Fruit fly (Drosophila melanogaster): ENCODE measurements around the gene Kah.

Gene Kah

DNA sequence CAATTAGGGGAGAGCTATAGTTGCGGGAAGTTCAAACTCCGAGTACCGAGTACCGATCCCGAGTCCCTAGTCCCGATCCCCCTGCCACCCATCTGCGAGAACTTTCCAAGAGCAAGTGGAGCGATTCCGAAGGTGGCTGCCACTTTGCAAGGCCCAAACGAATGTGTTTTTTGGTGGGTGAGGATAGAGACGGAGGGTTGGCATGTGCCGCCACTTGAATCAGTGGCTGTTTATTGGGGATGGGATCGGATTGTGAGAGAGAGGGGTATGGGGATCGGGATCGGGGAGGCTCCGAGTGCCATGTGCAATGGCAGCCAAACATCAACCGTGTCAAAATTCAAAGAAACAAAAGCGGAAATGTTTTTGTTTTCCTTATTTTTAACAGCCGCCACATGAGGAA is 3.2 kb upstream of the Kah start:
- TF ChIP-seq Crg-1 (GFP tag; optimal IDR thresholded peaks at IDR 0.05) (no peak), cnc (optimal IDR thresholded peaks at IDR 0.05) (no peak), toe (GFP tag; optimal IDR thresholded peaks at IDR 0.05) (no peak), CG11617 (GFP tag; optimal IDR thresholded peaks at IDR 0.05) (no peak), CG7045 (GFP tag; optimal IDR thresholded peaks at IDR 0.05) (no peak), CG7101 (tag; optimal IDR thresholded peaks at IDR 0.05) (no peak), pad (GFP tag; optimal IDR thresholded peaks at IDR 0.05) (no peak), tj (GFP tag; optimal IDR thresholded peaks at IDR 0.05) (no peak), kay (GFP tag; ENCODE audit: borderline replicate concordance) (no peak), ovo (GFP tag; optimal IDR thresholded peaks at IDR 0.05) (no peak)

DNA sequence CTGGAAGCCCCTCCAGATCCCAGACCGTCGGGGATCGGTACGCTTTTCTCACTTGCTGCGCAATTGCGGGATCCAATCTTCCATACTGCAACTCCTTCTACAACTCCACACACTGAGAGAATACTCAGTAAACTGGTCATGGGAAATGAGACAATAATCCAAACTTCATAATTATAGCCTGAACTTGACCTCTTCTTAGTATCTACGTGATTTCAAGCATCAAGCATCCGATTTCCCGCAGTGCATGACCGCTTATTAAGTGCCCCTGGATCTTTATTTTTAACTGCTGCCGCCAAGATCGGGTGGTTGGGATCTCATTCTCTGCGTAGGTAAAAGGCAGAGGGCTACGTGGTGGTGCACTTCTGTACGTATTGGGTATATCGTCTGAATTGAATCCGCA is 2.3 kb upstream of the Kah start:
- TF ChIP-seq tj (GFP tag; optimal IDR thresholded peaks at IDR 0.05) (no peak), CG1620 (GFP tag; optimal IDR thresholded peaks at IDR 0.05) (no peak), kay (GFP tag; ENCODE audit: borderline replicate concordance) (no peak), CG5204 (GFP tag; optimal IDR thresholded peaks at IDR 0.05) (no peak), Clk (GFP tag; optimal IDR thresholded peaks at IDR 0.05) (no peak), cic (GFP tag; optimal IDR thresholded peaks at IDR 0.05) (no peak), CG11617 (GFP tag; optimal IDR thresholded peaks at IDR 0.05) (no peak)

dm6 chr3L:589290-590281 is 512 bp upstream of the Kah start:
- TF ChIP-seq Clk (GFP tag; optimal IDR thresholded peaks at IDR 0.05) = peak; percentile 4
- peak; percentile 44 for TF ChIP-seq CG33017 (tag; optimal IDR thresholded peaks at IDR 0.05)
- TF ChIP-seq Mnt (GFP tag; optimal IDR thresholded peaks at IDR 0.05) = peak; percentile 10
- no peak for TF ChIP-seq CG11617 (GFP tag; optimal IDR thresholded peaks at IDR 0.05)
- TF ChIP-seq Crg-1 (GFP tag; optimal IDR thresholded peaks at IDR 0.05) = no peak
- peak; percentile 35 for TF ChIP-seq CG1620 (GFP tag; optimal IDR thresholded peaks at IDR 0.05)
- peak; percentile 66 for TF ChIP-seq CG7101 (tag; optimal IDR thresholded peaks at IDR 0.05)
- TF ChIP-seq cnc (optimal IDR thresholded peaks at IDR 0.05) = no peak
- peak; percentile 40 for TF ChIP-seq CG7045 (GFP tag; optimal IDR thresholded peaks at IDR 0.05)
- no peak for TF ChIP-seq tj (GFP tag; optimal IDR thresholded peaks at IDR 0.05)
- TF ChIP-seq CG5204 (GFP tag; optimal IDR thresholded peaks at IDR 0.05) = no peak
- TF ChIP-seq cic (GFP tag; optimal IDR thresholded peaks at IDR 0.05) = no peak
- peak; percentile 66 for TF ChIP-seq Hr96 (GFP tag; optimal IDR thresholded peaks at IDR 0.05)
- TF ChIP-seq toe (GFP tag; optimal IDR thresholded peaks at IDR 0.05) = peak; percentile 60
- TF ChIP-seq kay (GFP tag; ENCODE audit: borderline replicate concordance) = no peak
- peak; percentile 28 for TF ChIP-seq CG14711 (tag; optimal IDR thresholded peaks at IDR 0.05)
- TF ChIP-seq CG12768 (GFP tag; optimal IDR thresholded peaks at IDR 0.05) = no peak
- TF ChIP-seq pad (GFP tag; optimal IDR thresholded peaks at IDR 0.05) = peak; percentile 19
- no peak for TF ChIP-seq bab1 (GFP tag; optimal IDR thresholded peaks at IDR 0.05)
- TF ChIP-seq ovo (GFP tag; optimal IDR thresholded peaks at IDR 0.05) = no peak

dm6 chr3L:587827-588226 is 1.2 kb downstream of the Kah start:
- no peak for TF ChIP-seq tj (GFP tag; optimal IDR thresholded peaks at IDR 0.05)
- no peak for TF ChIP-seq CG7045 (GFP tag; optimal IDR thresholded peaks at IDR 0.05)
- no peak for TF ChIP-seq Mnt (GFP tag; optimal IDR thresholded peaks at IDR 0.05)
- no peak for TF ChIP-seq CG5204 (GFP tag; optimal IDR thresholded peaks at IDR 0.05)
- no peak for TF ChIP-seq Clk (GFP tag; optimal IDR thresholded peaks at IDR 0.05)
- no peak for TF ChIP-seq CG7101 (tag; optimal IDR thresholded peaks at IDR 0.05)
- TF ChIP-seq pad (GFP tag; optimal IDR thresholded peaks at IDR 0.05) = no peak
- TF ChIP-seq cnc (optimal IDR thresholded peaks at IDR 0.05) = no peak
- TF ChIP-seq CG1620 (GFP tag; optimal IDR thresholded peaks at IDR 0.05) = no peak
- TF ChIP-seq Hr96 (GFP tag; optimal IDR thresholded peaks at IDR 0.05) = no peak
- TF ChIP-seq Crg-1 (GFP tag; optimal IDR thresholded peaks at IDR 0.05) = no peak
- TF ChIP-seq toe (GFP tag; optimal IDR thresholded peaks at IDR 0.05) = no peak
- no peak for TF ChIP-seq ovo (GFP tag; optimal IDR thresholded peaks at IDR 0.05)

- TF ChIP-seq CG11617 (GFP tag; optimal IDR thresholded peaks at IDR 0.05) (no peak), CG14711 (tag; optimal IDR thresholded peaks at IDR 0.05) (no peak)
Measured at dm6 chr3L:586582-587213, 2.4 kb downstream of the Kah start.

dm6 chr3L:581037-581436 is 8.0 kb downstream of the Kah start, which contains the start of gene Ppm1:
TSS of gene Ppm1 (plus strand) at chr3L:581337.
- TF ChIP-seq CG1620 (GFP tag; optimal IDR thresholded peaks at IDR 0.05) (no peak), Hr96 (GFP tag; optimal IDR thresholded peaks at IDR 0.05) (no peak), CG11617 (GFP tag; optimal IDR thresholded peaks at IDR 0.05) (no peak), tj (GFP tag; optimal IDR thresholded peaks at IDR 0.05) (no peak)

dm6 chr3L:572940-573339 is 16.1 kb downstream of the Kah start:
- no peak for TF ChIP-seq Crg-1 (GFP tag; optimal IDR thresholded peaks at IDR 0.05)
- no peak for TF ChIP-seq kay (GFP tag; ENCODE audit: borderline replicate concordance)
- TF ChIP-seq CG33017 (tag; optimal IDR thresholded peaks at IDR 0.05) = no peak
- no peak for TF ChIP-seq Mnt (GFP tag; optimal IDR thresholded peaks at IDR 0.05)
- no peak for TF ChIP-seq CG11617 (GFP tag; optimal IDR thresholded peaks at IDR 0.05)
- TF ChIP-seq CG7101 (tag; optimal IDR thresholded peaks at IDR 0.05) = no peak
- TF ChIP-seq Clk (GFP tag; optimal IDR thresholded peaks at IDR 0.05) = no peak
- TF ChIP-seq CG12768 (GFP tag; optimal IDR thresholded peaks at IDR 0.05) = no peak
- TF ChIP-seq CG1620 (GFP tag; optimal IDR thresholded peaks at IDR 0.05) = no peak
- TF ChIP-seq pad (GFP tag; optimal IDR thresholded peaks at IDR 0.05) = no peak
- no peak for TF ChIP-seq CG5204 (GFP tag; optimal IDR thresholded peaks at IDR 0.05)
- TF ChIP-seq bab1 (GFP tag; optimal IDR thresholded peaks at IDR 0.05) = no peak
- no peak for TF ChIP-seq toe (GFP tag; optimal IDR thresholded peaks at IDR 0.05)
- TF ChIP-seq tj (GFP tag; optimal IDR thresholded peaks at IDR 0.05) = no peak
- TF ChIP-seq CG7045 (GFP tag; optimal IDR thresholded peaks at IDR 0.05) = no peak
- no peak for TF ChIP-seq cic (GFP tag; optimal IDR thresholded peaks at IDR 0.05)
- no peak for TF ChIP-seq CG14711 (tag; optimal IDR thresholded peaks at IDR 0.05)
- no peak for TF ChIP-seq ovo (GFP tag; optimal IDR thresholded peaks at IDR 0.05)
- no peak for TF ChIP-seq cnc (optimal IDR thresholded peaks at IDR 0.05)

Measured in whole organism, adult.